Worm (Caenorhabditis elegans) whole organism, L1 larva: Measurements from ENCODE around the gene ndua-1.

Experiments used
- Y116A8C.19 ChIP-seq: sonication (generic microtip); optimal IDR thresholded peaks from 2 replicates; lab custom pipeline; 2016; ENCODE audit warnings: missing compliant biosample characterization, missing genetic modification characterization, borderline replicate concordance
- elt-2 ChIP-seq: sonication (generic microtip); optimal IDR thresholded peaks from 2 replicates; lab custom pipeline; 2016; ENCODE audit warnings: missing genetic modification characterization, mild to moderate bottlenecking, inconsistent platforms, missing compliant biosample characterization, missing genetic modification reagents
- elt-3 ChIP-seq, 6 experiments: fragments of 150-350 bp in 1 of 6; sonication (generic microtip); optimal IDR thresholded peaks; 2 replicates each; lab custom pipeline; 2017 to 2018; ENCODE audit warnings: missing biosample characterization in 6 of 6, missing genetic modification characterization in 6 of 6, inconsistent platforms in 1 of 6
- fkh-10 ChIP-seq: sonication (generic microtip); optimal IDR thresholded peaks from 2 replicates; lab custom pipeline; 2017; ENCODE audit warnings: missing biosample characterization, missing genetic modification reagents, missing genetic modification characterization
- fos-1 ChIP-seq: fragments of 150-350 bp; optimal IDR thresholded peaks from 2 replicates; lab custom pipeline; 2014; ENCODE audit warnings: missing biosample characterization, missing genetic modification characterization
- lin-13 ChIP-seq: fragments of 150-350 bp; optimal IDR thresholded peaks from 2 replicates; lab custom pipeline; 2014; ENCODE audit warnings: missing biosample characterization, missing genetic modification reagents, missing genetic modification characterization
- lin-15B ChIP-seq: fragments of 150-350 bp; sonication (generic microtip); optimal IDR thresholded peaks from 3 replicates; lab custom pipeline; 2014; ENCODE audit warnings: missing biosample characterization, missing genetic modification characterization
- mep-1 ChIP-seq: fragments of 150-350 bp; optimal IDR thresholded peaks from 2 replicates; lab custom pipeline; 2014; ENCODE audit warnings: missing biosample characterization, missing genetic modification characterization
- nhr-76 ChIP-seq: sonication (generic microtip); optimal IDR thresholded peaks from 2 replicates; lab custom pipeline; 2017; ENCODE audit warnings: missing biosample characterization, missing genetic modification characterization
- pax-3 ChIP-seq: fragments of 200-800 bp; sonication (Bioruptor generic); optimal IDR thresholded peaks from 2 replicates; lab custom pipeline; 2018; ENCODE audit warnings: mild to moderate bottlenecking, missing genetic modification characterization, moderate library complexity, missing compliant biosample characterization
- vab-15 ChIP-seq: sonication (generic microtip); optimal IDR thresholded peaks from 2 replicates; lab custom pipeline; 2017; ENCODE audit warnings: missing genotype, mild to moderate bottlenecking, missing genetic modification characterization, missing compliant biosample characterization

DNA sequence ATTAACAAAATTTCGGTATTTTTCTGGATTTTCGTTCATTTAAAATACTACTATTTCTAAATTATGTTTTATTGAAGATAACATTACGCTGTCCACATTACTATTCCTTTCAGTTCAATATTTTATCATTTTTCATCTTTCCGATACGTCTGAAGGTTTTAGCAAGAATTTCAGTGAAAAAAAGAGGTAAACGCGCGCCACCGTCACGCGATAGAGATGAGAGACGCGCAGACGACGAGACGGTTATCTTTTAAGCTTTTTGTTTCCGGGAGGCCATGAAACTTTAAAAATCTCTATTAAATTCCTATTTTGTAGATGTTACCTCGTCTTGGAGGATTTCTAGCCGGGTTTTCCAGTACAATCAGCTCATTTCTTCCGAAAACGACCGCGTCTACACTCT is 13.9 kb downstream of the ndua-1 start, which contains the start of gene mrps-12:
- TF ChIP-seq mep-1 (tag; lab: Kevin White, UChicago) (no peak), fkh-10 (GFP tag; lab: Kevin White, UChicago) (no peak), lin-15B (tag; lab: Kevin White, UChicago) (peak; percentile 14), elt-3 (tag; optimal IDR thresholded peaks at IDR 0.05; lab: Kevin White, UChicago) (no peak), lin-13 (GFP tag; lab: Kevin White, UChicago) (no peak), nhr-76 (tag; lab: Kevin White, UChicago) (no peak), elt-2 (tag; lab: Kevin White, UChicago) (no peak), vab-15 (tag; lab: Kevin White, UChicago) (no peak), fos-1 (tag; lab: Kevin White, UChicago) (no peak), pax-3 (no peak), Y116A8C.19 (tag; lab: Kevin White, UChicago) (no peak)
